Worm (Caenorhabditis elegans): ENCODE results near the gene ZK688.12.

Gene ZK688.12

DNA sequence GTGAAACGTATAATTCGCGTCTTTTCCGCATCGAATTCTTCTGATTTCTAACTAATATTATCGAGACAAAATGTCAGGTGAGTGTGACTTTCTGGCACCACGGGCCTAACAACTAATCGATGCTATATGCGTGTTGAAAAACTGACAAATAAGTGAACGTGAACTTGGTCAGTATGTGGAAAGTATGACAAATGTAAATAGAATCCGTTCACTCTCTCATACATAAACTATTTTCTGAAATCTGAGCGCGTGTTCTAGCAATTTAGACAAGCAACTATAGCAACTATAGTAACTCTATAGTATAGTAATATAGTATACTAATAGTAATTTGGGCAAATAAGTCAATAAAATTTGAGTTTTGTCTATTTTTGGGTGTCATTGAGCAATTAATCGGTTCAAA is 21.1 kb downstream of the ZK688.12 start:
- TF ChIP-seq cog-1 (tag; optimal IDR thresholded peaks at IDR 0.05), result no peak
- no peak for TF ChIP-seq ztf-29 (GFP tag; IDR thresholded peaks at IDR 0.05)
- TF ChIP-seq ztf-23 (GFP tag; IDR thresholded peaks at IDR 0.05), result no peak
- TF ChIP-seq med-1 (GFP tag; optimal IDR thresholded peaks at IDR 0.05; ENCODE audit: insufficient read depth), result no peak
- no peak for TF ChIP-seq ref-1 (GFP tag; conservative IDR thresholded peaks at IDR 0.05)
- no peak for TF ChIP-seq tab-1 (GFP tag; IDR thresholded peaks at IDR 0.05)
- no peak for TF ChIP-seq flt-1 (GFP tag; IDR thresholded peaks at IDR 0.05)
- TF ChIP-seq klf-2 (GFP tag; conservative IDR thresholded peaks at IDR 0.05), result no peak
- no peak for TF ChIP-seq T22C8.4 (GFP tag; IDR thresholded peaks at IDR 0.05)

DNA sequence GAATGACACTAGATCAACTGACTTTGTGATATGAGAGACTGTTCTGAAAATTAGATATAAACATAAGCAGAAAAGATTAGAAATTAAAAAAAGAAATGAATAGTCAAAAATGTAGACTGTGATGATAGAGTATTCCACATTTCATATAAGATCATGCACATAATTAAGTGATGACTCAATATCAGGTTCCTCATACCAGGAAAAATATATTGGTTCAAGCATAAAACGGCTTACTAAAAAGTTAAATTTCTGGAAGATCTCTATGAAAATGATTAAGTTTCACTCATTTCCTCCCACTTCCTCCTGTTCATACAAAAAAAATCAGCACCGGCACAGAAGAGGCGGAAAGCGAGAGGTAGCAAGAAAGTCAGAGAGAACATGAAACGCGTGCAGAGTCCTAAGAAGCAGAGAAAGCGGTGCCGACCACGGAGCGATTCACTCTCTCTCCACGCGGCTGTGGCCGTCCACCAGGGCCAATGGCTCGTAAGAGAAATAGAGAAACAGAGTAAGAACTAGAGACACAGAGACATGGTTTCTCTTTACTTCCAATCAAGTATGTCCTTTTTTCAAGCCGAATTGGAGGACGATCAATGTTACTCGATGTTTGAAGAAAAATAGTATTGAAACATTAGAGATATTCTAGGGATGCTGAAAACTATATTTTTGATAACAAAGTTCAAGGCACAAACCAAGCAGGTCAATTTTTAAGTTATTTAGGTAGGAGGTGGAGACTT is 21.6 kb downstream of the ZK688.12 start, which contains the start of the genes ZK688.5 and fahd-1:
TSS of gene ZK688.5 (minus strand) at position 51 of the 734 bp plus-strand sequence.
TSS of gene fahd-1 (plus strand) at position 684 of the 734 bp plus-strand sequence.
- TF ChIP-seq cog-1 (tag; optimal IDR thresholded peaks at IDR 0.05) (peak; percentile 10), ztf-23 (GFP tag; IDR thresholded peaks at IDR 0.05) (0 out of 2 replicates have a peak, but pooled peaks have one; percentile 51), med-1 (GFP tag; optimal IDR thresholded peaks at IDR 0.05; ENCODE audit: insufficient read depth) (no peak), ref-1 (GFP tag; conservative IDR thresholded peaks at IDR 0.05) (no peak), T22C8.4 (GFP tag; IDR thresholded peaks at IDR 0.05) (no peak), ztf-29 (GFP tag; IDR thresholded peaks at IDR 0.05) (no peak), flt-1 (GFP tag; IDR thresholded peaks at IDR 0.05) (no peak), klf-2 (GFP tag; conservative IDR thresholded peaks at IDR 0.05) (no peak), tab-1 (GFP tag; IDR thresholded peaks at IDR 0.05) (no peak)

DNA sequence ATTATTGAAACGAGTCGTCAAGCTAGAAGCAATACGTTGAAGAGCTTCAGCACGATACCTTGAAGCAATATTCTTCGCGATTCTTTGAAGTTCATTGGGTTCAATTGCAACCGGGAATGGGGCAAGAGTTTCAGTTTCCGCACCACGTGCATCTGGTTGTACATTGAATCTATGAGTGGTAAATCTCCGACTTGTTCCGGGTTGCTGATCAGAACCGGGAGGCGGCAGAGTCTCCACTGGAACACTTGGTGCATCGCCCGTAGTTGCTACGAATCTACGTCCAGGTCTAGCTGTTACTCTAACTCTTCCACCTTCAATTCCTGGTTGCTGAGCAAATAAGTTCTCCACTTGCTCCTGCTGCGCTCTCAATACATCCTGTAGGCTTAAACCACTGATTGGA is 24.4 kb downstream of the ZK688.12 start:
- TF ChIP-seq cog-1 (tag; optimal IDR thresholded peaks at IDR 0.05), result no peak
- TF ChIP-seq ref-1 (GFP tag; conservative IDR thresholded peaks at IDR 0.05), result no peak
- no peak for TF ChIP-seq T22C8.4 (GFP tag; IDR thresholded peaks at IDR 0.05)
- no peak for TF ChIP-seq ztf-23 (GFP tag; IDR thresholded peaks at IDR 0.05)
- TF ChIP-seq med-1 (GFP tag; optimal IDR thresholded peaks at IDR 0.05; ENCODE audit: insufficient read depth), result no peak
- no peak for TF ChIP-seq flt-1 (GFP tag; IDR thresholded peaks at IDR 0.05)
- TF ChIP-seq tab-1 (GFP tag; IDR thresholded peaks at IDR 0.05), result no peak
- TF ChIP-seq ztf-29 (GFP tag; IDR thresholded peaks at IDR 0.05), result no peak
- no peak for TF ChIP-seq klf-2 (GFP tag; conservative IDR thresholded peaks at IDR 0.05)

DNA sequence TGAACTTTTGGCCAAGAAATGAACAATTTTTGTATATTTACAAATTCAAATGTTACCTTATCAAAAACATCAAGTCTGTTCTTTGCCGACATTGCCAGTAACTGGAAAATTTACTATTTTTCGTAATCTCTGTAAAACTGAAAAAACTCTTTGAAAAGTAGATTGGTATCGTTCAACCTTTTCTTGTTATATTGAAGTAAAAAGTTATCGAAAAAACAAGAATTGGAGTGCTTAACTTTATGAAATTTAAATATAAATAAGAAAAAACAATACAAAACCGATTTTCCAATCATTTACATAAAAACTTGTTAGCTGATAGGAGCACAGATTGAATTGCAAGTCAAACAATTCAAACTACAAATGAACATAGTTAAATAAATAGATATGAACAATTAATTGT is 28.5 kb downstream of the ZK688.12 start, which contains the start of gene ZK688.11:
TSS of gene ZK688.11 (minus strand) at position 101 of the 400 bp plus-strand sequence.
- TF ChIP-seq flt-1 (GFP tag; IDR thresholded peaks at IDR 0.05), result no peak
- TF ChIP-seq ztf-29 (GFP tag; IDR thresholded peaks at IDR 0.05), result no peak
- no peak for TF ChIP-seq klf-2 (GFP tag; conservative IDR thresholded peaks at IDR 0.05)
- no peak for TF ChIP-seq tab-1 (GFP tag; IDR thresholded peaks at IDR 0.05)

DNA sequence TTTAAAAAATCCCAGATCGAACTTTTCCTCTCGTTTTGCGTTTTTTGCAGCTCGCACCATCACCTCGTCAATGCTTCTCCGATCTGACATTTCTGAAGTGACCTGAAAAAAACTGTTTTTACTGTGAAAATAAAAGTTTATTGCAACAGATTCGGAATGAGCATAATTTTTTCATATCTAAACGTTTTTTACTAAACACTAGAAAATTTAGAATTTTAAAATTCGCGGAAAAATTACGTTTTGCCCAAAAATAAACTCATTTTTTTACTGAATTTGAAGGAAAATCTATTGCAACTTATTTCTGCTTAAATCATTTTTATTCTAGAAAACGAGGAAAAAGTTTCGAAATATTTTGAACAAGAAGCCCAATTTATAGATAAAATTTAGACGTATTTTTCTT is 30.5 kb downstream of the ZK688.12 start, which contains the start of gene ZK688.9:
TSS of gene ZK688.9 (minus strand) at position 101 of the 400 bp plus-strand sequence.
- TF ChIP-seq med-1 (GFP tag; optimal IDR thresholded peaks at IDR 0.05; ENCODE audit: insufficient read depth) (no peak), T22C8.4 (GFP tag; IDR thresholded peaks at IDR 0.05) (no peak), klf-2 (GFP tag; conservative IDR thresholded peaks at IDR 0.05) (no peak), ztf-23 (GFP tag; IDR thresholded peaks at IDR 0.05) (no peak), tab-1 (GFP tag; IDR thresholded peaks at IDR 0.05) (no peak), ref-1 (GFP tag; conservative IDR thresholded peaks at IDR 0.05) (no peak), flt-1 (GFP tag; IDR thresholded peaks at IDR 0.05) (no peak)

DNA sequence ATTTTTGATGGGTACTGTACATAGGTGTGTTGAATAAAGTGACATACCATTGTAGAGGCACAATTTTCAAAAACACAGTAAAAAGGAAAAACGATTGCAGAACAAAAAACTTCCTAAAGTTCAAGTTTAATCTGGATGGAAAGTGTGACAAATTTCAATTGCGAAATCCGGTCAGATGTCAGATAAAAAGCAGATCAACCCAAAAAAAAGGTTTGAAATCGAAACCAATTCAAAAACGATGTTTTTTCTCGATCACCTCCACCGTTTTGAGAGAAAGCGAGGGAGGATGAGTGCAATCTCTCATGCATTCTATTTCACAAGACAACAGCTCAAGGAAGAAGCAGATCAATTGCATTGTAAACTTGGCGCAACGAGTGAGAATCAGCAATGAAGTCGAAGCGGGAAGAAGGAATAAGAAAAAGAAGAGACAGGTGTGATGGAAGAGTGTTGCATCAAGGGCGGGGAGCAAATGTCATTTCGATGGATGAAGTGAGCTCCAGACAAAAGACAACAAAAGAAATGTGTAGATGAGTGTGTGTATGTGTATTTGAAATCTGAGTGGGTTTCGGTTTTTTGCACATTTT is 33.2 kb downstream of the ZK688.12 start:
- no peak for TF ChIP-seq ztf-29 (GFP tag; IDR thresholded peaks at IDR 0.05)
- no peak for TF ChIP-seq flt-1 (GFP tag; IDR thresholded peaks at IDR 0.05)
- TF ChIP-seq cog-1 (tag; optimal IDR thresholded peaks at IDR 0.05), result no peak
- TF ChIP-seq klf-2 (GFP tag; conservative IDR thresholded peaks at IDR 0.05), result no peak
- TF ChIP-seq T22C8.4 (GFP tag; IDR thresholded peaks at IDR 0.05), result no peak
- TF ChIP-seq tab-1 (GFP tag; IDR thresholded peaks at IDR 0.05), result no peak
- no peak for TF ChIP-seq ztf-23 (GFP tag; IDR thresholded peaks at IDR 0.05)

DNA sequence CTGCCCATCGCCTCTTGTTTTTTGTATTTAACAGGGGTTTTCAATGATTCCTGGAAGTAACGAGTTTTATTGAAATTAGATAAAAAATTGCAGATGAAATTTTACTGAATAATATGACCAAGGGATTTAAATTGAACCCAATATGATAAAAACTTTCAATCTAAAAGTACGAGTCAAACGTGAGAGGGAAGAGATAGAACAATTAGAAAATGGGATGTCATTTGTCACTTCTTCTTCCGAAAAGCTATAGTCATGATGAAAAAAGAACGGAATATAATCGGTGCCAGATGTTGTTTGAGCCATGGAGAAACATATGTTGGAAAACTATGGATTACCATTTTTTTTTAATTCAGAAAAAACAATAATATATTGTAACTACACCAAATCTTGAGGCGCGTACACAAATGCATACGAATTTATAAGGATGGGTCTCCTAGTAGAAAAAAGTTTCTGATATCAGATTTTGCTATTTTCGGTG is 34.5 kb downstream of the ZK688.12 start, which contains the start of gene sup-18:
TSS of gene sup-18 (minus strand) at position 51 of the 478 bp plus-strand sequence.
- no peak for TF ChIP-seq cog-1 (tag; optimal IDR thresholded peaks at IDR 0.05)
- no peak for TF ChIP-seq ztf-29 (GFP tag; IDR thresholded peaks at IDR 0.05)
- no peak for TF ChIP-seq klf-2 (GFP tag; conservative IDR thresholded peaks at IDR 0.05)
- TF ChIP-seq flt-1 (GFP tag; IDR thresholded peaks at IDR 0.05), result no peak
- no peak for TF ChIP-seq med-1 (GFP tag; optimal IDR thresholded peaks at IDR 0.05; ENCODE audit: insufficient read depth)
- no peak for TF ChIP-seq tab-1 (GFP tag; IDR thresholded peaks at IDR 0.05)
- TF ChIP-seq ztf-23 (GFP tag; IDR thresholded peaks at IDR 0.05), result no peak
- no peak for TF ChIP-seq T22C8.4 (GFP tag; IDR thresholded peaks at IDR 0.05)

DNA sequence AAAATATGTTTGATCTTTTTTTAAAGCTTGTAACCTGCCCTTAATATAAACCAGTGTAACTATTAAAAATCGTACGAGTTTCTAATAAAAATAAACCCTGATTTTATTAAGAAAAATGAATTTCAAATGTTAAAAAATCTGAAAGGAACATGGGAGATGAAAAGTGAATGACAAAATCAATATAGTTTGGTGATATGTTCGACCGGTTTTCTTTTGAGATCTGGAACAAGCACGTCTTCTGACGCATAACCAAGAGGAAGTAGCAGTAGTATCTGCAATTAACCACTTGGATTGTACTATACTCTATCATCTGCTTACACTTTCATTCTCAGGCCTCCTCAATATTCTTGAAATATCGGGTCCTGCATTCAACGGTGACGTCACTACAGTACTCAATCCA is 36.3 kb downstream of the ZK688.12 start:
- no peak for TF ChIP-seq flt-1 (GFP tag; IDR thresholded peaks at IDR 0.05)
- TF ChIP-seq T22C8.4 (GFP tag; IDR thresholded peaks at IDR 0.05), result no peak
- no peak for TF ChIP-seq ref-1 (GFP tag; conservative IDR thresholded peaks at IDR 0.05)
- no peak for TF ChIP-seq tab-1 (GFP tag; IDR thresholded peaks at IDR 0.05)
- TF ChIP-seq ztf-23 (GFP tag; IDR thresholded peaks at IDR 0.05), result no peak
- TF ChIP-seq ztf-29 (GFP tag; IDR thresholded peaks at IDR 0.05), result no peak
- TF ChIP-seq klf-2 (GFP tag; conservative IDR thresholded peaks at IDR 0.05), result no peak
- TF ChIP-seq med-1 (GFP tag; optimal IDR thresholded peaks at IDR 0.05; ENCODE audit: insufficient read depth), result no peak
- TF ChIP-seq cog-1 (tag; optimal IDR thresholded peaks at IDR 0.05), result no peak

DNA sequence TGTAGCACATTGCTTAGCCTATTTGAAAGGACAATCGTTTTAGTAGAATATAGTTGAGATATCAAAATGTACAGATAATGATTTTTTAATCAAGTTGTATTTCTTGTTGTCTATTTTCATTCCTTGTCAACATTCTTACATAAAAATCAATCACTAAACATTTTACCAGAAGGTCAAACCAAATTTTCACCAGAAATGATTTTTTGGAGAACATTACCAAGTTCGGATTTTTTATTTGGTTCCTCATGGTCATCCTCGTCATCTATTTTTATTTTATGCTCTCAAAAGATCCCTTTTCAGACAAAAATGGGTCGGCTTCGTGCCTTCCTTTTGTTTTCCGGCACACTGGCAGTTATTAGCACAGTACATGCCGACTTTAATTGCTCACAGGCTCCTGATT is 39.9 kb downstream of the ZK688.12 start, which contains the start of gene tyr-1:
TSS of gene tyr-1 (plus strand) at position 301 of the 400 bp plus-strand sequence.
- TF ChIP-seq flt-1 (GFP tag; IDR thresholded peaks at IDR 0.05) (no peak), T22C8.4 (GFP tag; IDR thresholded peaks at IDR 0.05) (no peak), cog-1 (tag; optimal IDR thresholded peaks at IDR 0.05) (no peak), ztf-29 (GFP tag; IDR thresholded peaks at IDR 0.05) (no peak), klf-2 (GFP tag; conservative IDR thresholded peaks at IDR 0.05) (no peak)

All from whole organism, midembryonic.